Fruit fly (Drosophila melanogaster) whole organism: ENCODE data around the gene CG8641.

Experiments used
- EcR ChIP-seq, 2 experiments: fragments of >200 bp; optimal IDR thresholded peaks; 2 replicates each; lab custom pipeline; 2017; ENCODE audit warnings: missing biosample characterization in 2 of 2, missing genetic modification characterization in 2 of 2, missing genetic modification reagents in 2 of 2
- pan ChIP-seq: fragments of >200 bp; optimal IDR thresholded peaks from 2 replicates; lab custom pipeline; 2017
- psq ChIP-seq: fragments of >200 bp; optimal IDR thresholded peaks from 2 replicates; lab custom pipeline; 2017
- usp ChIP-seq: fragments of >200 bp; optimal IDR thresholded peaks from 2 replicates; lab custom pipeline; 2017; ENCODE audit warnings: missing biosample characterization, missing genetic modification characterization, mixed read lengths

- TF ChIP-seq pan (lab: Kevin White, UChicago) (no peak), psq (lab: Kevin White, UChicago) (no peak), usp (GFP tag; lab: Kevin White, UChicago) (no peak), EcR (GFP tag; optimal IDR thresholded peaks at IDR 0.05; lab: Kevin White, UChicago) (no peak)
These were observed 50.6 kb downstream of the CG8641 start, which contains the start of gene CG17744 for dm6 chr3L:7026694-7027093.
